Fruit fly (Drosophila melanogaster) whole organism, embryonic: ENCODE data around the gene CG9986.

Source experiments
- Abd-B ChIP-seq: fragments of 200-800 bp; sonication (Bioruptor generic); optimal IDR thresholded peaks from 2 replicates; lab custom pipeline; 2018; ENCODE audit warnings: missing biosample characterization, mild to moderate bottlenecking, missing genetic modification characterization, moderate library complexity
- B-H2 ChIP-seq: fragments of 200-800 bp; sonication (Bioruptor generic); optimal IDR thresholded peaks from 2 replicates; lab custom pipeline; 2018; ENCODE audit warnings: missing biosample characterization, mild to moderate bottlenecking, missing genetic modification characterization
- Bgb ChIP-seq: fragments of 200-800 bp; sonication (Bioruptor generic); IDR thresholded peaks from 2 replicates; pipeline ENCODE4 v1.3.6; 2022; ENCODE audit warnings: missing biosample characterization, missing genetic modification characterization; ENCODE audit not compliant: partially characterized antibody
- CG10366 ChIP-seq: fragments of 200-800 bp; sonication (Bioruptor generic); IDR thresholded peaks from 2 replicates; pipeline ENCODE4 v1.3.6; 2022; ENCODE audit warnings: missing biosample characterization, missing genetic modification characterization
- CG11723 ChIP-seq: fragments of 200-800 bp; sonication (Bioruptor generic); optimal IDR thresholded peaks from 2 replicates; lab custom pipeline; 2017; ENCODE audit warnings: missing biosample characterization, mild to moderate bottlenecking, missing genetic modification characterization
- CG13894 ChIP-seq: fragments of 200-800 bp; sonication (Bioruptor generic); optimal IDR thresholded peaks from 3 replicates; lab custom pipeline; 2018; ENCODE audit warnings: missing biosample characterization, mild to moderate bottlenecking, missing genetic modification characterization, moderate library complexity
- CG14014 ChIP-seq: fragments of 200-800 bp; sonication (Bioruptor generic); IDR thresholded peaks from 2 replicates; pipeline ENCODE4 v1.3.6; 2022; ENCODE audit warnings: missing biosample characterization, missing genetic modification characterization
- CG14710 ChIP-seq: fragments of 200-800 bp; sonication (Bioruptor generic); optimal IDR thresholded peaks from 3 replicates; lab custom pipeline; 2019; ENCODE audit warnings: missing biosample characterization, mild to moderate bottlenecking, missing genetic modification characterization, moderate library complexity
- CG14860 ChIP-seq: fragments of 200-800 bp; sonication (Bioruptor generic); IDR thresholded peaks from 3 replicates; pipeline ENCODE4 v1.3.6; 2022; ENCODE audit warnings: missing biosample characterization, missing genetic modification characterization; ENCODE audit not compliant: partially characterized antibody
- CG1647 ChIP-seq: fragments of 200-800 bp; sonication (Bioruptor generic); optimal IDR thresholded peaks from 3 replicates; lab custom pipeline; 2016; ENCODE audit warnings: missing biosample characterization, missing genetic modification characterization
- CG17361 ChIP-seq: fragments of 200-800 bp; sonication (Bioruptor generic); IDR thresholded peaks from 3 replicates; pipeline ENCODE4 v1.3.6; 2022; ENCODE audit warnings: missing biosample characterization, missing genetic modification characterization
- CG2120 ChIP-seq: fragments of 200-800 bp; sonication (Bioruptor generic); optimal IDR thresholded peaks from 3 replicates; lab custom pipeline; 2016; ENCODE audit warnings: missing biosample characterization, missing genetic modification characterization
- CG31365 ChIP-seq: fragments of 200-800 bp; sonication (Bioruptor generic); optimal IDR thresholded peaks from 2 replicates; lab custom pipeline; 2018; ENCODE audit warnings: missing biosample characterization, mild to moderate bottlenecking, missing genetic modification characterization
- CG3995 ChIP-seq: fragments of 200-800 bp; sonication (Bioruptor generic); optimal IDR thresholded peaks from 3 replicates; lab custom pipeline; 2016; ENCODE audit warnings: missing biosample characterization, missing genetic modification characterization
- CG5953 ChIP-seq: fragments of 200-800 bp; sonication (Bioruptor generic); IDR thresholded peaks from 2 replicates; pipeline ENCODE4 v1.3.6; 2022; ENCODE audit warnings: missing biosample characterization, missing genetic modification characterization
- CG6272 ChIP-seq: fragments of 200-800 bp; sonication (Bioruptor generic); IDR thresholded peaks from 2 replicates; pipeline ENCODE4 v1.3.6; 2022; ENCODE audit warnings: missing biosample characterization, missing genetic modification characterization
- CG9609 ChIP-seq: fragments of 200-800 bp; sonication (Bioruptor generic); optimal IDR thresholded peaks from 3 replicates; lab custom pipeline; 2016; ENCODE audit warnings: missing biosample characterization, missing genetic modification characterization
- CkIIα-i1 ChIP-seq: fragments of 200-800 bp; sonication (Bioruptor generic); IDR thresholded peaks from 2 replicates; pipeline ENCODE4 v1.3.6; 2022; ENCODE audit warnings: missing biosample characterization, missing genetic modification characterization
- HHEX ChIP-seq: fragments of 200-800 bp; sonication (Bioruptor generic); optimal IDR thresholded peaks from 3 replicates; lab custom pipeline; 2017; ENCODE audit warnings: missing biosample characterization, mild to moderate bottlenecking, missing genetic modification characterization, missing genetic modification reagents
- Hand ChIP-seq: fragments of 200-800 bp; sonication (Bioruptor generic); optimal IDR thresholded peaks from 2 replicates; lab custom pipeline; 2017; ENCODE audit warnings: mild to moderate bottlenecking, missing biosample characterization, missing genetic modification reagents, missing genetic modification characterization
- Max ChIP-seq: fragments of 200-800 bp; sonication (Bioruptor generic); optimal IDR thresholded peaks from 2 replicates; lab custom pipeline; 2016; ENCODE audit warnings: missing biosample characterization, mild to moderate bottlenecking, missing genetic modification characterization
- NfI ChIP-seq: fragments of 200-800 bp; sonication (Bioruptor generic); optimal IDR thresholded peaks from 3 replicates; lab custom pipeline; 2018; ENCODE audit warnings: missing biosample characterization, mild to moderate bottlenecking, missing genetic modification characterization, moderate library complexity
- Poxn ChIP-seq: fragments of 200-800 bp; sonication (Bioruptor generic); IDR thresholded peaks from 2 replicates; pipeline ENCODE4 v1.3.6; 2022; ENCODE audit warnings: missing biosample characterization, missing genetic modification characterization
- Rfx ChIP-seq: fragments of 200-800 bp; sonication (Bioruptor generic); IDR thresholded peaks from 2 replicates; pipeline ENCODE4 v1.3.6; 2022; ENCODE audit warnings: missing biosample characterization, missing genetic modification characterization
- Rx ChIP-seq: fragments of 200-800 bp; sonication (Bioruptor generic); IDR thresholded peaks from 2 replicates; pipeline ENCODE4 v1.3.6; 2022; ENCODE audit warnings: missing biosample characterization, missing genetic modification characterization
- Ssrp ChIP-seq: fragments of 200-800 bp; sonication (Bioruptor generic); optimal IDR thresholded peaks from 2 replicates; lab custom pipeline; 2018; ENCODE audit warnings: missing biosample characterization, mild to moderate bottlenecking, missing genetic modification characterization, moderate library complexity
- Taf1 ChIP-seq: fragments of 200-800 bp; sonication (Bioruptor generic); IDR thresholded peaks from 2 replicates; pipeline ENCODE4 v1.3.6; 2022; ENCODE audit warnings: missing biosample characterization, missing genetic modification characterization
- Vsx1 ChIP-seq: fragments of 200-800 bp; sonication (Bioruptor generic); optimal IDR thresholded peaks from 2 replicates; lab custom pipeline; 2017; ENCODE audit warnings: missing biosample characterization, mild to moderate bottlenecking, missing genetic modification characterization, missing genetic modification reagents
- aop ChIP-seq: fragments of 200-800 bp; sonication (Bioruptor generic); IDR thresholded peaks from 2 replicates; pipeline ENCODE4 v1.3.6; 2022; ENCODE audit warnings: missing biosample characterization, missing genetic modification characterization
- ase ChIP-seq: fragments of 200-800 bp; sonication (Bioruptor generic); IDR thresholded peaks from 3 replicates; pipeline ENCODE4 v1.3.6; 2022; ENCODE audit warnings: missing biosample characterization, missing genetic modification characterization
- bowl ChIP-seq: fragments of 200-800 bp; sonication (Bioruptor generic); IDR thresholded peaks from 2 replicates; pipeline ENCODE4 v1.3.6; 2022; ENCODE audit warnings: missing biosample characterization, missing genetic modification characterization
- cad ChIP-seq: fragments of >200 bp; optimal IDR thresholded peaks from 2 replicates; lab custom pipeline; 2017; ENCODE audit warnings: missing biosample characterization, missing genetic modification characterization
- cato ChIP-seq: fragments of 200-800 bp; sonication (Bioruptor generic); optimal IDR thresholded peaks from 2 replicates; lab custom pipeline; 2016; ENCODE audit warnings: missing biosample characterization, missing genetic modification characterization, borderline replicate concordance
- chif ChIP-seq, 2 experiments: fragments of 200-800 bp; sonication (Bioruptor generic); optimal IDR thresholded peaks; 3 replicates each; lab custom pipeline; 2016; ENCODE audit warnings: missing biosample characterization in 2 of 2, missing genetic modification characterization in 2 of 2
- dmrt99B ChIP-seq: fragments of 200-800 bp; sonication (Bioruptor generic); optimal IDR thresholded peaks from 2 replicates; lab custom pipeline; 2018; ENCODE audit warnings: missing biosample characterization, mild to moderate bottlenecking, missing genetic modification characterization, moderate library complexity
- dpn ChIP-seq, 2 experiments: fragments of 200-800 bp; sonication (Bioruptor generic); optimal IDR thresholded peaks; 3 replicates each; lab custom pipeline; 2016; ENCODE audit warnings: missing biosample characterization in 2 of 2, missing genetic modification characterization in 2 of 2
- ftz-f1 ChIP-seq: fragments of 200-800 bp; sonication (Bioruptor generic); optimal IDR thresholded peaks from 2 replicates; lab custom pipeline; 2016; ENCODE audit warnings: missing biosample characterization, missing genetic modification characterization
- gsb ChIP-seq: fragments of 200-800 bp; sonication (Bioruptor generic); IDR thresholded peaks from 2 replicates; pipeline ENCODE4 v1.3.6; 2022; ENCODE audit warnings: missing biosample characterization, missing genetic modification characterization
- hbn ChIP-seq: fragments of 200-800 bp; sonication (Bioruptor generic); IDR thresholded peaks from 2 replicates; pipeline ENCODE4 v1.3.6; 2022; ENCODE audit warnings: missing biosample characterization, missing genetic modification characterization; ENCODE audit not compliant: partially characterized antibody
- jumu ChIP-seq: fragments of 200-800 bp; sonication (Bioruptor generic); optimal IDR thresholded peaks from 3 replicates; lab custom pipeline; 2016; ENCODE audit warnings: missing biosample characterization, missing genetic modification characterization
- mld ChIP-seq: fragments of 200-800 bp; sonication (Bioruptor generic); IDR thresholded peaks from 3 replicates; pipeline ENCODE4 v1.3.6; 2022; ENCODE audit warnings: missing biosample characterization, missing genetic modification characterization; ENCODE audit not compliant: partially characterized antibody
- nau ChIP-seq: fragments of 200-800 bp; sonication (Bioruptor generic); optimal IDR thresholded peaks from 3 replicates; lab custom pipeline; 2017; ENCODE audit warnings: missing biosample characterization, mild to moderate bottlenecking, missing genetic modification characterization, missing genetic modification reagents
- onecut ChIP-seq: fragments of 200-800 bp; sonication (Bioruptor generic); IDR thresholded peaks from 2 replicates; pipeline ENCODE4 v1.3.6; 2022; ENCODE audit warnings: missing biosample characterization, missing genetic modification characterization
- p53 ChIP-seq: fragments of 200-800 bp; sonication (Bioruptor generic); optimal IDR thresholded peaks from 2 replicates; lab custom pipeline; 2016; ENCODE audit warnings: missing biosample characterization, missing genetic modification characterization
- pros ChIP-seq: fragments of 200-800 bp; sonication (Bioruptor generic); optimal IDR thresholded peaks from 3 replicates; lab custom pipeline; 2019; ENCODE audit warnings: missing biosample characterization, mild to moderate bottlenecking, missing genetic modification characterization, moderate library complexity
- sd ChIP-seq: fragments of 200-800 bp; sonication (Bioruptor generic); optimal IDR thresholded peaks from 3 replicates; lab custom pipeline; 2018; ENCODE audit warnings: missing biosample characterization, mild to moderate bottlenecking, missing genetic modification characterization, moderate library complexity
- sens ChIP-seq: fragments of 200-800 bp; sonication (Bioruptor generic); peaks from one replicate; lab custom pipeline; 2016; ENCODE audit warnings: missing biosample characterization, missing genetic modification characterization
- sug ChIP-seq: fragments of 200-800 bp; optimal IDR thresholded peaks from 2 replicates; lab custom pipeline; 2019; ENCODE audit warnings: missing biosample characterization, mild to moderate bottlenecking, missing genetic modification characterization, moderate library complexity
- trem ChIP-seq: fragments of 200-800 bp; optimal IDR thresholded peaks from 3 replicates; lab custom pipeline; 2019; ENCODE audit warnings: missing biosample characterization, mild to moderate bottlenecking, missing genetic modification characterization, moderate library complexity
- unpg ChIP-seq: fragments of 200-800 bp; sonication (Bioruptor generic); optimal IDR thresholded peaks from 3 replicates; lab custom pipeline; 2018; ENCODE audit warnings: missing biosample characterization, mild to moderate bottlenecking, missing genetic modification characterization, moderate library complexity
- vvl ChIP-seq: fragments of 200-800 bp; sonication (Bioruptor generic); IDR thresholded peaks from 2 replicates; pipeline ENCODE4 v1.3.6; 2022; ENCODE audit warnings: missing biosample characterization, missing genetic modification characterization

Gene CG9986

dm6 chr3R:28600144-28600792 lies 5.6 kb upstream of the CG9986 start (continued):
- TF ChIP-seq dpn (GFP tag; optimal IDR thresholded peaks at IDR 0.05; lab: Kevin White, UChicago) (no peak), Ssrp (no peak), B-H2 (GFP tag; lab: Kevin White, UChicago) (peak; percentile 30), bowl (GFP tag; lab: Robert Waterston, UW) (no peak), CG1647 (GFP tag; lab: Kevin White, UChicago) (no peak), Taf1 (GFP tag; lab: Robert Waterston, UW) (no peak), ftz-f1 (GFP tag; lab: Kevin White, UChicago) (no peak), ase (GFP tag; lab: Robert Waterston, UW) (no peak), Vsx1 (no peak), dmrt99B (no peak), CG17361 (no peak), CG3995 (GFP tag; lab: Kevin White, UChicago) (peak; percentile 78), Hand (GFP tag; lab: Kevin White, UChicago) (no peak), CG14710 (tag; lab: Kevin White, UChicago) (peak; percentile 48), gsb (GFP tag; lab: Robert Waterston, UW) (no peak), Rx (GFP tag; lab: Robert Waterston, UW) (no peak), CG6272 (GFP tag; lab: Robert Waterston, UW) (no peak), mld (GFP tag; lab: Robert Waterston, UW) (no peak), CG11723 (GFP tag; lab: Kevin White, UChicago) (no peak), CG14014 (GFP tag; lab: Robert Waterston, UW) (no peak), cato (GFP tag; lab: Kevin White, UChicago) (no peak), CG14860 (GFP tag; lab: Robert Waterston, UW) (no peak), aop (GFP tag; lab: Robert Waterston, UW) (no peak), cad (GFP tag; lab: Kevin White, UChicago) (no peak), unpg (GFP tag; lab: Kevin White, UChicago) (no peak), hbn (GFP tag; lab: Robert Waterston, UW) (no peak; the same call in 1 of the 2 replicates), sens (GFP tag; lab: Kevin White, UChicago) (peak; percentile 77), p53 (GFP tag; lab: Kevin White, UChicago) (peak; percentile 12), Rfx (peak; percentile 54; the same call in 1 of the 2 replicates), sd (tag; lab: Kevin White, UChicago) (no peak), onecut (GFP tag; lab: Robert Waterston, UW) (peak; percentile 96), CG2120 (GFP tag; lab: Kevin White, UChicago) (no peak), CG10366 (no peak), Abd-B (no peak), pros (GFP tag; lab: Kevin White, UChicago) (no peak), Max (peak; percentile 50), CG5953 (GFP tag; lab: Robert Waterston, UW) (no peak), Poxn (no peak), chif (GFP tag; optimal IDR thresholded peaks at IDR 0.05; lab: Kevin White, UChicago) (no peak), nau (GFP tag; lab: Kevin White, UChicago) (no peak), trem (tag; lab: Kevin White, UChicago) (peak; percentile 57), Bgb (GFP tag; lab: Robert Waterston, UW) (peak; percentile 62; the same call in 1 of the 2 replicates), CG9609 (GFP tag; lab: Kevin White, UChicago) (no peak), jumu (GFP tag; lab: Kevin White, UChicago) (no peak), NfI (no peak), HHEX (GFP tag; lab: Kevin White, UChicago) (no peak), CG31365 (tag; lab: Kevin White, UChicago) (no peak), vvl (GFP tag; lab: Robert Waterston, UW) (peak; percentile 11), CG13894 (peak; percentile 40), CkIIα-i1 (GFP tag; lab: Robert Waterston, UW) (no peak), sug (tag; lab: Kevin White, UChicago) (peak; percentile 42)
